Worm (Caenorhabditis elegans) whole organism, young adult: ENCODE data around the gene hsb-1.

Experiments used
- B0035.1 ChIP-seq: sonication (generic microtip); optimal IDR thresholded peaks from 2 replicates; lab custom pipeline; 2016; ENCODE audit warnings: missing genetic modification characterization, mild to moderate bottlenecking, missing compliant biosample characterization, missing genotype, missing genetic modification reagents
- B0336.3 ChIP-seq: fragments of 200-800 bp; sonication (Bioruptor generic); IDR thresholded peaks from 2 replicates; pipeline ENCODE4 v1.3.6; 2022; ENCODE audit warnings: missing genetic modification characterization, missing compliant biosample characterization
- F22D6.2 ChIP-seq: sonication (generic microtip); optimal IDR thresholded peaks from 2 replicates; lab custom pipeline; 2016; ENCODE audit warnings: mild to moderate bottlenecking, missing genetic modification characterization, missing compliant biosample characterization
- F23B12.7 ChIP-seq: sonication (generic microtip); optimal IDR thresholded peaks from 2 replicates; lab custom pipeline; 2017; ENCODE audit warnings: missing genetic modification characterization, mild to moderate bottlenecking, missing compliant biosample characterization, antibody characterized with exemption, moderate library complexity; ENCODE audit not compliant: insufficient read depth
- F33H1.4 ChIP-seq: fragments of 200-800 bp; sonication (Bioruptor generic); IDR thresholded peaks from 2 replicates; pipeline ENCODE4 v1.3.6; 2022; ENCODE audit warnings: missing genetic modification reagents, missing genetic modification characterization, missing compliant biosample characterization
- F52B5.7 ChIP-seq: sonication (generic microtip); optimal IDR thresholded peaks from 2 replicates; lab custom pipeline; 2016; ENCODE audit warnings: mild to moderate bottlenecking, missing genetic modification characterization, missing compliant biosample characterization
- K11D2.4 ChIP-seq: fragments of 200-800 bp; sonication (Bioruptor generic); IDR thresholded peaks from 2 replicates; pipeline ENCODE4 v1.3.6; 2022; ENCODE audit warnings: missing genetic modification reagents, missing genetic modification characterization, missing compliant biosample characterization
- T07F8.4 ChIP-seq: sonication (generic microtip); optimal IDR thresholded peaks from 2 replicates; lab custom pipeline; 2016; ENCODE audit warnings: mild to moderate bottlenecking, missing genetic modification characterization, moderate library complexity, missing compliant biosample characterization
- T26A5.8 ChIP-seq: sonication (generic microtip); optimal IDR thresholded peaks from 2 replicates; lab custom pipeline; 2016; ENCODE audit warnings: missing genetic modification characterization, missing compliant biosample characterization
- Y53F4B.3 ChIP-seq: fragments of 200-800 bp; sonication (Bioruptor generic); IDR thresholded peaks from 2 replicates; pipeline ENCODE4 v1.3.6; 2022; ENCODE audit warnings: missing genetic modification reagents, missing genetic modification characterization, missing compliant biosample characterization
- Y53G8AR.9 ChIP-seq: fragments of 200-800 bp; sonication (Bioruptor generic); conservative IDR thresholded peaks from 2 replicates; pipeline ENCODE4 v1.3.6; 2022; ENCODE audit warnings: missing genetic modification reagents, missing genetic modification characterization, missing compliant biosample characterization
- Y95B8A.8 ChIP-seq: fragments of 200-800 bp; sonication (Bioruptor generic); IDR thresholded peaks from 2 replicates; pipeline ENCODE4 v1.3.6; 2022; ENCODE audit warnings: missing genetic modification reagents, missing genetic modification characterization, missing compliant biosample characterization
- atf-7 ChIP-seq: sonication (generic microtip); optimal IDR thresholded peaks from 2 replicates; lab custom pipeline; 2017; ENCODE audit warnings: mild to moderate bottlenecking, missing genetic modification characterization, missing compliant biosample characterization
- attf-3 ChIP-seq: fragments of 200-800 bp; sonication (Bioruptor generic); conservative IDR thresholded peaks from 2 replicates; pipeline ENCODE4 v1.3.6; 2022; ENCODE audit warnings: missing genetic modification reagents, missing genetic modification characterization, missing compliant biosample characterization
- ccch-3 ChIP-seq: fragments of 200-800 bp; sonication (Bioruptor generic); optimal IDR thresholded peaks from 2 replicates; lab custom pipeline; 2018; ENCODE audit warnings: mild to moderate bottlenecking, missing genetic modification characterization, missing compliant biosample characterization
- ceh-27 ChIP-seq: fragments of 200-800 bp; sonication (Bioruptor generic); optimal IDR thresholded peaks from 2 replicates; lab custom pipeline; 2018; ENCODE audit warnings: mild to moderate bottlenecking, missing genetic modification characterization, moderate library complexity, missing compliant biosample characterization
- ceh-40 ChIP-seq: fragments of 200-800 bp; sonication (Bioruptor generic); IDR thresholded peaks from 2 replicates; pipeline ENCODE4 v1.3.6; 2022; ENCODE audit warnings: missing genetic modification characterization, missing compliant biosample characterization
- ceh-91 ChIP-seq: fragments of 200-800 bp; sonication (Bioruptor generic); IDR thresholded peaks from 2 replicates; pipeline ENCODE4 v1.3.6; 2022; ENCODE audit warnings: missing genetic modification reagents, missing genetic modification characterization, missing compliant biosample characterization
- dox-1 ChIP-seq: fragments of 200-800 bp; sonication (Bioruptor generic); IDR thresholded peaks from 2 replicates; pipeline ENCODE4 v1.3.6; 2022; ENCODE audit warnings: missing genetic modification reagents, missing genetic modification characterization, missing compliant biosample characterization
- dpl-1 ChIP-seq: fragments of 150-350 bp; optimal IDR thresholded peaks from 2 replicates; lab custom pipeline; 2014; ENCODE audit warnings: missing biosample characterization, missing genetic modification reagents, missing genetic modification characterization
- egl-44 ChIP-seq: fragments of 200-800 bp; sonication (Bioruptor generic); IDR thresholded peaks from 2 replicates; pipeline ENCODE4 v1.3.6; 2022; ENCODE audit warnings: missing genetic modification reagents, missing genetic modification characterization, missing compliant biosample characterization
- ekl-4 ChIP-seq: fragments of 200-800 bp; sonication (Bioruptor generic); IDR thresholded peaks from 2 replicates; pipeline ENCODE4 v1.3.6; 2022; ENCODE audit warnings: missing genetic modification reagents, missing genetic modification characterization, missing compliant biosample characterization
- fkh-3 ChIP-seq: sonication (generic microtip); optimal IDR thresholded peaks from 2 replicates; lab custom pipeline; 2016; ENCODE audit warnings: mild to moderate bottlenecking, missing genetic modification characterization, missing compliant biosample characterization
- him-1 ChIP-seq: sonication (generic microtip); optimal IDR thresholded peaks from 2 replicates; lab custom pipeline; 2016; ENCODE audit warnings: missing genotype, missing genetic modification reagents, missing genetic modification characterization, missing compliant biosample characterization
- hlh-12 ChIP-seq: sonication (generic microtip); optimal IDR thresholded peaks from 2 replicates; lab custom pipeline; 2016; ENCODE audit warnings: missing genetic modification characterization, missing compliant biosample characterization
- hmg-20 ChIP-seq: fragments of 200-800 bp; sonication (Bioruptor generic); IDR thresholded peaks from 2 replicates; pipeline ENCODE4 v1.3.6; 2022; ENCODE audit warnings: missing genetic modification reagents, missing genetic modification characterization, missing compliant biosample characterization
- hsf-1 ChIP-seq: fragments of 200-800 bp; sonication (Bioruptor generic); IDR thresholded peaks from 2 replicates; pipeline ENCODE4 v1.3.6; 2022; ENCODE audit warnings: missing genetic modification reagents, missing genetic modification characterization, missing compliant biosample characterization
- let-526 ChIP-seq: fragments of 200-800 bp; sonication (Bioruptor generic); IDR thresholded peaks from 2 replicates; pipeline ENCODE4 v1.3.6; 2022; ENCODE audit warnings: missing genetic modification reagents, missing genetic modification characterization, missing compliant biosample characterization
- let-607 ChIP-seq, 2 experiments: fragments of 200-800 bp in 1 of 2; sonication (Bioruptor generic) in 1 of 2; sonication (generic microtip) in 1 of 2; optimal IDR thresholded peaks; 2 replicates each; lab custom pipeline; 2016 to 2018; ENCODE audit warnings: mild to moderate bottlenecking in 2 of 2, missing compliant biosample characterization in 2 of 2, missing genetic modification characterization in 2 of 2, moderate library complexity in 2 of 2, missing genotype in 1 of 2
- lin-35 ChIP-seq, 3 experiments: fragments of 150-350 bp in 2 of 3; sonication (generic microtip) in 1 of 3; optimal IDR thresholded peaks; 2 replicates each; lab custom pipeline; 2014 to 2018; ENCODE audit warnings: missing biosample characterization in 3 of 3, missing genetic modification characterization in 3 of 3, missing genetic modification reagents in 3 of 3
- lsl-1 ChIP-seq: fragments of 200-800 bp; sonication (Bioruptor generic); optimal IDR thresholded peaks from 2 replicates; lab custom pipeline; 2018; ENCODE audit warnings: mild to moderate bottlenecking, missing genetic modification characterization, moderate library complexity, missing compliant biosample characterization
- madf-6 ChIP-seq: fragments of 200-800 bp; sonication (Bioruptor generic); IDR thresholded peaks from 2 replicates; pipeline ENCODE4 v1.3.6; 2022; ENCODE audit warnings: missing genetic modification reagents, missing genetic modification characterization, missing compliant biosample characterization
- mcd-1 ChIP-seq: fragments of 200-800 bp; sonication (Bioruptor generic); IDR thresholded peaks from 2 replicates; pipeline ENCODE4 v1.3.6; 2022; ENCODE audit warnings: missing genetic modification reagents, missing genetic modification characterization, missing compliant biosample characterization
- mel-28 ChIP-seq: sonication (generic microtip); optimal IDR thresholded peaks from 2 replicates; lab custom pipeline; 2016; ENCODE audit warnings: borderline replicate concordance, mild to moderate bottlenecking, missing genetic modification characterization, missing compliant biosample characterization
- nfya-2 ChIP-seq: fragments of 200-800 bp; sonication (Bioruptor generic); IDR thresholded peaks from 2 replicates; pipeline ENCODE4 v1.3.6; 2022; ENCODE audit warnings: missing genetic modification reagents, missing genetic modification characterization, missing compliant biosample characterization
- nhr-120 ChIP-seq: fragments of 200-800 bp; sonication (Bioruptor generic); IDR thresholded peaks from 2 replicates; pipeline ENCODE4 v1.3.6; 2022; ENCODE audit warnings: missing genetic modification characterization, missing compliant biosample characterization
- nhr-90 ChIP-seq: sonication (generic microtip); optimal IDR thresholded peaks from 2 replicates; lab custom pipeline; 2016; ENCODE audit warnings: missing genotype, mild to moderate bottlenecking, missing genetic modification characterization, missing compliant biosample characterization
- rec-8 ChIP-seq, 2 experiments: sonication (generic microtip); optimal IDR thresholded peaks; 2 replicates each; lab custom pipeline; 2016; ENCODE audit warnings: mild to moderate bottlenecking in 2 of 2, missing genetic modification characterization in 2 of 2, missing genetic modification reagents in 2 of 2, missing genotype in 2 of 2, missing biosample characterization in 1 of 2, missing compliant biosample characterization in 1 of 2, moderate library complexity in 1 of 2
- repo-1 ChIP-seq: sonication (generic microtip); optimal IDR thresholded peaks from 2 replicates; lab custom pipeline; 2017; ENCODE audit warnings: mild to moderate bottlenecking, missing genetic modification characterization, missing compliant biosample characterization
- rpc-1 ChIP-seq, 2 experiments: fragments of 150-350 bp in 1 of 2; sonication (generic microtip) in 1 of 2; optimal IDR thresholded peaks; 2 replicates each; lab custom pipeline; 2014 to 2018; ENCODE audit warnings: missing biosample characterization in 1 of 2, missing genetic modification characterization in 1 of 2, missing genetic modification reagents in 1 of 2, missing genotype in 1 of 2
- sea-2 ChIP-seq: fragments of 200-800 bp; sonication (Bioruptor generic); IDR thresholded peaks from 2 replicates; pipeline ENCODE4 v1.3.6; 2022; ENCODE audit warnings: missing genetic modification characterization, missing compliant biosample characterization
- snpc-4 ChIP-seq, 5 experiments: fragments of 150-350 bp in 1 of 5; sonication (generic microtip) in 4 of 5; optimal IDR thresholded peaks; 2 replicates each; lab custom pipeline; 2014 to 2018; ENCODE audit warnings: missing genetic modification characterization in 5 of 5, missing biosample characterization in 3 of 5, antibody characterized with exemption in 2 of 5, mild to moderate bottlenecking in 2 of 5, missing compliant biosample characterization in 2 of 5, missing genotype in 2 of 5, moderate library complexity in 2 of 5, missing genetic modification reagents in 1 of 5
- somi-1 ChIP-seq: fragments of 200-800 bp; sonication (Bioruptor generic); optimal IDR thresholded peaks from 2 replicates; lab custom pipeline; 2018; ENCODE audit warnings: mild to moderate bottlenecking, missing genetic modification characterization, missing compliant biosample characterization
- unc-130 ChIP-seq: sonication (generic microtip); optimal IDR thresholded peaks from 2 replicates; lab custom pipeline; 2016; ENCODE audit warnings: missing genetic modification reagents, missing genetic modification characterization, missing compliant biosample characterization
- ztf-18 ChIP-seq: sonication (generic microtip); optimal IDR thresholded peaks from 2 replicates; lab custom pipeline; 2016; ENCODE audit warnings: missing genotype, mild to moderate bottlenecking, missing genetic modification characterization, missing compliant biosample characterization
- ztf-25 ChIP-seq: fragments of 200-800 bp; sonication (Bioruptor generic); IDR thresholded peaks from 2 replicates; pipeline ENCODE4 v1.3.6; 2022; ENCODE audit warnings: missing genetic modification reagents, missing genetic modification characterization, missing compliant biosample characterization

The hsb-1 gene

ce11 chrIV:12594574-12594973, 27.5 kb upstream of the hsb-1 start (continued):
- TF ChIP-seq snpc-4 (GFP tag; optimal IDR thresholded peaks at IDR 0.05; lab: Kevin White, UChicago) (peak; percentile 78), snpc-4 (tag; optimal IDR thresholded peaks at IDR 0.05; lab: Kevin White, UChicago) (peak in 3 of 4 experiments; percentile 53 to 84 (median 84)), Y53G8AR.9 (peak; percentile 64; the same call in 1 of the 2 replicates), atf-7 (tag; lab: Kevin White, UChicago) (peak; percentile 52), ceh-91 (GFP tag; lab: Robert Waterston, UW) (peak; percentile 56), repo-1 (tag; lab: Kevin White, UChicago) (peak; percentile 18), ztf-25 (GFP tag; lab: Robert Waterston, UW) (peak; percentile 90; the same call in 1 of the 2 replicates), lsl-1 (GFP tag; lab: Kevin White, UChicago) (peak; percentile 28), attf-3 (GFP tag; lab: Robert Waterston, UW) (peak; percentile 66), nhr-120 (no peak), F33H1.4 (no peak; the same call in 1 of the 2 replicates), egl-44 (GFP tag; lab: Robert Waterston, UW) (peak; percentile 70; the same call in 1 of the 2 replicates), dpl-1 (GFP tag; lab: Kevin White, UChicago) (no peak), somi-1 (GFP tag; lab: Kevin White, UChicago) (peak; percentile 72), nhr-90 (peak; percentile 78), rpc-1 (optimal IDR thresholded peaks at IDR 0.05; lab: Kevin White, UChicago) (peak; percentile 84), rpc-1 (tag; optimal IDR thresholded peaks at IDR 0.05; lab: Kevin White, UChicago) (peak; percentile 90), sea-2 (GFP tag; lab: Robert Waterston, UW) (no peak), lin-35 (GFP tag; optimal IDR thresholded peaks at IDR 0.05; lab: Kevin White, UChicago) (peak in 1 of 3 experiments; percentile 59), K11D2.4 (peak; percentile 72; the same call in 1 of the 2 replicates), F22D6.2 (tag; lab: Kevin White, UChicago) (no peak), nfya-2 (GFP tag; lab: Robert Waterston, UW) (no peak), ceh-40 (GFP tag; lab: Robert Waterston, UW) (0 out of 2 replicates have a peak, but pooled peaks have one; percentile 37), dox-1 (GFP tag; lab: Robert Waterston, UW) (peak; percentile 86), let-526 (GFP tag; lab: Robert Waterston, UW) (0 out of 2 replicates have a peak, but pooled peaks have one; percentile 44), B0035.1 (tag; lab: Kevin White, UChicago) (peak; percentile 42), fkh-3 (tag; lab: Kevin White, UChicago) (no peak), B0336.3 (peak; percentile 71), rec-8 (tag; optimal IDR thresholded peaks at IDR 0.05; lab: Kevin White, UChicago) (peak; percentile 68 to 84), ztf-18 (tag; lab: Kevin White, UChicago) (peak; percentile 62), F23B12.7 (tag; lab: Kevin White, UChicago) (peak; percentile 89), ekl-4 (GFP tag; lab: Robert Waterston, UW) (peak; percentile 68), hlh-12 (peak; percentile 1), F52B5.7 (tag; lab: Kevin White, UChicago) (peak; percentile 48), T26A5.8 (tag; lab: Kevin White, UChicago) (no peak), hsf-1 (GFP tag; lab: Robert Waterston, UW) (0 out of 2 replicates have a peak, but pooled peaks have one; percentile 11), mcd-1 (GFP tag; lab: Robert Waterston, UW) (peak; percentile 76), ccch-3 (GFP tag; lab: Kevin White, UChicago) (no peak), T07F8.4 (peak; percentile 77), unc-130 (GFP tag; lab: Kevin White, UChicago) (peak; percentile 50), Y95B8A.8 (GFP tag; lab: Robert Waterston, UW) (peak; percentile 77), madf-6 (GFP tag; lab: Robert Waterston, UW) (peak; percentile 47; the same call in 1 of the 2 replicates), hmg-20 (GFP tag; lab: Robert Waterston, UW) (0 out of 2 replicates have a peak, but pooled peaks have one; percentile 39), let-607 (tag; optimal IDR thresholded peaks at IDR 0.05; lab: Kevin White, UChicago) (peak; percentile 13 to 44), mel-28 (tag; lab: Kevin White, UChicago) (peak; percentile 11), Y53F4B.3 (peak; percentile 81), ceh-27 (GFP tag; lab: Kevin White, UChicago) (peak; percentile 47), him-1 (peak; percentile 81)
